Fruit fly (Drosophila melanogaster): ENCODE measurements around the gene Blos3.

Gene Blos3

DNA sequence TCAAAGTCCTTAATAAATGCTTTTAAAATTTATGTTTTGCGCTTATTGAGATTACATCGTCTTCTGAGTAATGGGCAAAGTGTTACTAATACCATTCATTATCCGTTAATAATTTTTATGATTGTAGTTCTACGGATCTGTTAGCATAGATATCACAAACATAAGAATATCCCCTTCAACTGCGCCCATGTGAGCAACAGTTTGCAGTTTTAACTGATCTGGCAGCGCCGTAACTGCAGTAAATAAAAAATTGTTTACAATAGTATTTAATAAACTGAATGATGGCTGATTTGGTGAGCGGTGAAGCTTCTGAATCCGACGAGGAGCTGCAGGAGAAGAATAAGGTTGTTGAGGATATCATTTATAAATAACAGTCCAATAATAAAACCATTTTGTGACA lies at the start of gene Blos3 (continued):
- TF ChIP-seq Ets97D (GFP tag; optimal IDR thresholded peaks at IDR 0.05) (peak; percentile 14), Trl (optimal IDR thresholded peaks at IDR 0.05) (no peak), Trl (GFP tag; optimal IDR thresholded peaks at IDR 0.05) (peak; percentile 66), CG7357 (GFP tag; IDR thresholded peaks at IDR 0.05) (no peak), trem (tag; optimal IDR thresholded peaks at IDR 0.05) (peak; percentile 55), CG2129 (GFP tag; IDR thresholded peaks at IDR 0.05; ENCODE audit: partially characterized antibody) (no peak), luna (GFP tag; optimal IDR thresholded peaks at IDR 0.05) (no peak), Sin3A (optimal IDR thresholded peaks at IDR 0.05) (no peak), CG1647 (GFP tag; optimal IDR thresholded peaks at IDR 0.05) (peak; percentile 51), Ets65A (GFP tag) (peak; percentile 88), CG7963 (GFP tag; IDR thresholded peaks at IDR 0.05; ENCODE audit: partially characterized antibody) (no peak), bbx (GFP tag; IDR thresholded peaks at IDR 0.05; ENCODE audit: partially characterized antibody) (no peak), CG17802 (tag; optimal IDR thresholded peaks at IDR 0.05) (peak; percentile 22), dpn (GFP tag; optimal IDR thresholded peaks at IDR 0.05) (peak; percentile 43 to 56), sim (GFP tag; IDR thresholded peaks at IDR 0.05) (no peak), Sox100B (GFP tag; optimal IDR thresholded peaks at IDR 0.05) (no peak), da (GFP tag; optimal IDR thresholded peaks at IDR 0.05) (no peak), exex (tag; optimal IDR thresholded peaks at IDR 0.05) (no peak), unc-4 (GFP tag; IDR thresholded peaks at IDR 0.05; ENCODE audit: partially characterized antibody) (no peak), CG2202 (tag; optimal IDR thresholded peaks at IDR 0.05) (peak; percentile 8), sd (tag; optimal IDR thresholded peaks at IDR 0.05) (no peak), Dek (tag; optimal IDR thresholded peaks at IDR 0.05) (peak; percentile 3), yki (optimal IDR thresholded peaks at IDR 0.05) (no peak), wek (GFP tag; optimal IDR thresholded peaks at IDR 0.05) (peak; percentile 73), gcm2 (GFP tag; optimal IDR thresholded peaks at IDR 0.05) (no peak), scrt (GFP tag; optimal IDR thresholded peaks at IDR 0.05) (peak; percentile 89), Gsc (GFP tag; IDR thresholded peaks at IDR 0.05) (no peak), pb (GFP tag; optimal IDR thresholded peaks at IDR 0.05) (no peak), CG10543 (GFP tag; optimal IDR thresholded peaks at IDR 0.05) (no peak), CG17568 (GFP tag; optimal IDR thresholded peaks at IDR 0.05) (no peak), Atf-2 (GFP tag; optimal IDR thresholded peaks at IDR 0.05) (peak; percentile 51), tll (GFP tag; optimal IDR thresholded peaks at IDR 0.05) (no peak), CrebB (tag; optimal IDR thresholded peaks at IDR 0.05) (no peak), CG18599 (GFP tag; optimal IDR thresholded peaks at IDR 0.05) (peak; percentile 57), Dbx (GFP tag; IDR thresholded peaks at IDR 0.05) (no peak), C15 (GFP tag; IDR thresholded peaks at IDR 0.05) (no peak), CG9609 (GFP tag; optimal IDR thresholded peaks at IDR 0.05) (peak; percentile 27), stc (GFP tag; IDR thresholded peaks at IDR 0.05) (no peak), CG13424 (tag; optimal IDR thresholded peaks at IDR 0.05) (peak; percentile 46), CG3281 (GFP tag; optimal IDR thresholded peaks at IDR 0.05) (peak; percentile 52), Ptx1 (GFP tag; IDR thresholded peaks at IDR 0.05) (peak; percentile 18; the same call in 1 of the 2 replicates), sima (GFP tag; optimal IDR thresholded peaks at IDR 0.05) (peak; percentile 11), E2f1 (GFP tag; IDR thresholded peaks at IDR 0.05) (no peak), oc (tag; optimal IDR thresholded peaks at IDR 0.05) (no peak), sc (optimal IDR thresholded peaks at IDR 0.05) (no peak), sc (GFP tag; optimal IDR thresholded peaks at IDR 0.05) (no peak), mld (GFP tag; IDR thresholded peaks at IDR 0.05; ENCODE audit: partially characterized antibody) (no peak), CG15601 (tag; optimal IDR thresholded peaks at IDR 0.05) (peak; percentile 6), insv (GFP tag; optimal IDR thresholded peaks at IDR 0.05) (no peak), gsb-n (tag; optimal IDR thresholded peaks at IDR 0.05) (peak; percentile 13), Elba2 (GFP tag; optimal IDR thresholded peaks at IDR 0.05) (no peak), Ravus (GFP tag; IDR thresholded peaks at IDR 0.05) (no peak), CG13624 (GFP tag; optimal IDR thresholded peaks at IDR 0.05) (peak; percentile 62)
